Worm (Caenorhabditis elegans) whole organism, young adult: ENCODE data around the gene Y41E3.1.

Experiments
- B0336.3 ChIP-seq: fragments of 200-800 bp; sonication (Bioruptor generic); IDR thresholded peaks from 2 replicates; pipeline ENCODE4 v1.3.6; 2022; ENCODE audit warnings: missing genetic modification characterization, missing compliant biosample characterization
- F23B12.7 ChIP-seq: sonication (generic microtip); optimal IDR thresholded peaks from 2 replicates; lab custom pipeline; 2017; ENCODE audit warnings: missing genetic modification characterization, mild to moderate bottlenecking, missing compliant biosample characterization, antibody characterized with exemption, moderate library complexity; ENCODE audit not compliant: insufficient read depth
- F33H1.4 ChIP-seq: fragments of 200-800 bp; sonication (Bioruptor generic); IDR thresholded peaks from 2 replicates; pipeline ENCODE4 v1.3.6; 2022; ENCODE audit warnings: missing genetic modification reagents, missing genetic modification characterization, missing compliant biosample characterization
- F39B2.1 ChIP-seq: fragments of 200-800 bp; sonication (Bioruptor generic); IDR thresholded peaks from 2 replicates; pipeline ENCODE4 v1.3.6; 2022; ENCODE audit warnings: missing genetic modification reagents, missing genetic modification characterization, missing compliant biosample characterization
- ama-1 ChIP-seq, 3 experiments: fragments of 150-350 bp in 1 of 3; sonication (generic microtip) in 2 of 3; optimal IDR thresholded peaks; 2 replicates each; lab custom pipeline; 2014 to 2018; ENCODE audit warnings: missing biosample characterization in 2 of 3, missing genetic modification characterization in 2 of 3, missing genetic modification reagents in 2 of 3
- aptf-2 ChIP-seq: fragments of 200-800 bp; sonication (Bioruptor generic); conservative IDR thresholded peaks from 2 replicates; pipeline ENCODE4 v1.3.6; 2022; ENCODE audit warnings: missing genetic modification reagents, missing genetic modification characterization, missing compliant biosample characterization
- aptf-3 ChIP-seq: fragments of 200-800 bp; sonication (Bioruptor generic); IDR thresholded peaks from 2 replicates; pipeline ENCODE4 v1.3.6; 2022; ENCODE audit warnings: missing genetic modification characterization, missing compliant biosample characterization
- athp-1 ChIP-seq: sonication (generic microtip); optimal IDR thresholded peaks from 2 replicates; lab custom pipeline; 2017; ENCODE audit warnings: mild to moderate bottlenecking, missing genetic modification characterization, missing compliant biosample characterization
- attf-6 ChIP-seq: fragments of 200-800 bp; sonication (Bioruptor generic); IDR thresholded peaks from 2 replicates; pipeline ENCODE4 v1.3.6; 2022; ENCODE audit warnings: missing genetic modification reagents, missing genetic modification characterization, missing compliant biosample characterization
- ceh-40 ChIP-seq: fragments of 200-800 bp; sonication (Bioruptor generic); IDR thresholded peaks from 2 replicates; pipeline ENCODE4 v1.3.6; 2022; ENCODE audit warnings: missing genetic modification characterization, missing compliant biosample characterization
- die-1 ChIP-seq: sonication (generic microtip); optimal IDR thresholded peaks from 2 replicates; lab custom pipeline; 2016; ENCODE audit warnings: missing genotype, mild to moderate bottlenecking, missing genetic modification characterization, missing compliant biosample characterization
- dox-1 ChIP-seq: fragments of 200-800 bp; sonication (Bioruptor generic); IDR thresholded peaks from 2 replicates; pipeline ENCODE4 v1.3.6; 2022; ENCODE audit warnings: missing genetic modification reagents, missing genetic modification characterization, missing compliant biosample characterization
- efl-1 ChIP-seq: fragments of 150-350 bp; optimal IDR thresholded peaks from 2 replicates; lab custom pipeline; 2014; ENCODE audit warnings: missing biosample characterization, missing genetic modification reagents, missing genetic modification characterization
- egl-18 ChIP-seq: fragments of 200-800 bp; sonication (Bioruptor generic); IDR thresholded peaks from 2 replicates; pipeline ENCODE4 v1.3.6; 2022; ENCODE audit warnings: missing genetic modification reagents, missing genetic modification characterization, missing compliant biosample characterization
- hlh-12 ChIP-seq: sonication (generic microtip); optimal IDR thresholded peaks from 2 replicates; lab custom pipeline; 2016; ENCODE audit warnings: missing genetic modification characterization, missing compliant biosample characterization
- hmg-1.2 ChIP-seq: fragments of 200-800 bp; sonication (Bioruptor generic); IDR thresholded peaks from 2 replicates; pipeline ENCODE4 v1.3.6; 2022; ENCODE audit warnings: missing genetic modification reagents, missing genetic modification characterization, missing compliant biosample characterization
- hmg-20 ChIP-seq: fragments of 200-800 bp; sonication (Bioruptor generic); IDR thresholded peaks from 2 replicates; pipeline ENCODE4 v1.3.6; 2022; ENCODE audit warnings: missing genetic modification reagents, missing genetic modification characterization, missing compliant biosample characterization
- lin-35 ChIP-seq, 3 experiments: fragments of 150-350 bp in 2 of 3; sonication (generic microtip) in 1 of 3; optimal IDR thresholded peaks; 2 replicates each; lab custom pipeline; 2014 to 2018; ENCODE audit warnings: missing biosample characterization in 3 of 3, missing genetic modification characterization in 3 of 3, missing genetic modification reagents in 3 of 3
- lin-54 ChIP-seq: fragments of 200-800 bp; sonication (Bioruptor generic); optimal IDR thresholded peaks from 2 replicates; lab custom pipeline; 2018; ENCODE audit warnings: mild to moderate bottlenecking, missing genetic modification characterization, missing compliant biosample characterization
- lsl-1 ChIP-seq: fragments of 200-800 bp; sonication (Bioruptor generic); optimal IDR thresholded peaks from 2 replicates; lab custom pipeline; 2018; ENCODE audit warnings: mild to moderate bottlenecking, missing genetic modification characterization, moderate library complexity, missing compliant biosample characterization
- lsy-27 ChIP-seq: sonication (generic microtip); optimal IDR thresholded peaks from 2 replicates; lab custom pipeline; 2017; ENCODE audit warnings: missing genetic modification characterization, mild to moderate bottlenecking, missing compliant biosample characterization, antibody characterized with exemption, missing genotype, borderline replicate concordance; ENCODE audit not compliant: insufficient read depth
- madf-10 ChIP-seq: sonication (generic microtip); optimal IDR thresholded peaks from 2 replicates; lab custom pipeline; 2016; ENCODE audit warnings: mild to moderate bottlenecking, missing genetic modification characterization, missing compliant biosample characterization
- nfya-1 ChIP-seq: sonication (generic microtip); optimal IDR thresholded peaks from 2 replicates; lab custom pipeline; 2017; ENCODE audit warnings: antibody characterized with exemption, missing compliant biosample characterization, missing genetic modification characterization, borderline replicate concordance; ENCODE audit not compliant: insufficient read depth
- nhr-27 ChIP-seq: fragments of 200-800 bp; sonication (Bioruptor generic); optimal IDR thresholded peaks from 2 replicates; lab custom pipeline; 2018; ENCODE audit warnings: mild to moderate bottlenecking, missing genetic modification characterization, moderate library complexity, missing compliant biosample characterization
- nhr-80 ChIP-seq: sonication (generic microtip); optimal IDR thresholded peaks from 2 replicates; lab custom pipeline; 2016; ENCODE audit warnings: missing genetic modification characterization, missing compliant biosample characterization
- nhr-90 ChIP-seq: sonication (generic microtip); optimal IDR thresholded peaks from 2 replicates; lab custom pipeline; 2016; ENCODE audit warnings: missing genotype, mild to moderate bottlenecking, missing genetic modification characterization, missing compliant biosample characterization
- snpc-1.1 ChIP-seq: sonication (generic microtip); optimal IDR thresholded peaks from 2 replicates; lab custom pipeline; 2017; ENCODE audit warnings: missing genetic modification characterization, mild to moderate bottlenecking, missing compliant biosample characterization, antibody characterized with exemption, moderate library complexity, missing genotype, missing genetic modification reagents; ENCODE audit not compliant: insufficient read depth
- snpc-1.3 ChIP-seq: sonication (generic microtip); optimal IDR thresholded peaks from 2 replicates; lab custom pipeline; 2017; ENCODE audit warnings: missing genetic modification characterization, mild to moderate bottlenecking, missing compliant biosample characterization, antibody characterized with exemption, moderate library complexity, missing genotype, missing genetic modification reagents; ENCODE audit not compliant: insufficient read depth
- snpc-3.4 ChIP-seq: sonication (generic microtip); optimal IDR thresholded peaks from 2 replicates; lab custom pipeline; 2017; ENCODE audit warnings: missing genetic modification characterization, mild to moderate bottlenecking, missing compliant biosample characterization, antibody characterized with exemption, moderate library complexity, missing genotype, missing genetic modification reagents
- snpc-4 ChIP-seq, 5 experiments: fragments of 150-350 bp in 1 of 5; sonication (generic microtip) in 4 of 5; optimal IDR thresholded peaks; 2 replicates each; lab custom pipeline; 2014 to 2018; ENCODE audit warnings: missing genetic modification characterization in 5 of 5, missing biosample characterization in 3 of 5, antibody characterized with exemption in 2 of 5, mild to moderate bottlenecking in 2 of 5, missing compliant biosample characterization in 2 of 5, missing genotype in 2 of 5, moderate library complexity in 2 of 5, missing genetic modification reagents in 1 of 5
- tbp1 ChIP-seq: fragments of 200-800 bp; sonication (Bioruptor generic); optimal IDR thresholded peaks from 2 replicates; lab custom pipeline; 2018; ENCODE audit warnings: mild to moderate bottlenecking, missing genetic modification characterization, missing compliant biosample characterization
- tbx-9 ChIP-seq: sonication (generic microtip); optimal IDR thresholded peaks from 2 replicates; lab custom pipeline; 2016; ENCODE audit warnings: borderline replicate concordance, missing genetic modification characterization, inconsistent platforms, missing compliant biosample characterization
- tlf-1 ChIP-seq: fragments of 200-800 bp; sonication (Bioruptor generic); optimal IDR thresholded peaks from 2 replicates; lab custom pipeline; 2018; ENCODE audit warnings: mild to moderate bottlenecking, missing genetic modification characterization, missing compliant biosample characterization
- unc-130 ChIP-seq: sonication (generic microtip); optimal IDR thresholded peaks from 2 replicates; lab custom pipeline; 2016; ENCODE audit warnings: missing genetic modification reagents, missing genetic modification characterization, missing compliant biosample characterization
- xnd-1 ChIP-seq: sonication (generic microtip); optimal IDR thresholded peaks from 2 replicates; lab custom pipeline; 2016; ENCODE audit warnings: missing genotype, missing genetic modification reagents, missing genetic modification characterization, missing compliant biosample characterization
- ztf-18 ChIP-seq: sonication (generic microtip); optimal IDR thresholded peaks from 2 replicates; lab custom pipeline; 2016; ENCODE audit warnings: missing genotype, mild to moderate bottlenecking, missing genetic modification characterization, missing compliant biosample characterization
- ztf-25 ChIP-seq: fragments of 200-800 bp; sonication (Bioruptor generic); IDR thresholded peaks from 2 replicates; pipeline ENCODE4 v1.3.6; 2022; ENCODE audit warnings: missing genetic modification reagents, missing genetic modification characterization, missing compliant biosample characterization
- ztf-28 ChIP-seq: fragments of 200-800 bp; sonication (Bioruptor generic); IDR thresholded peaks from 2 replicates; pipeline ENCODE4 v1.3.6; 2022; ENCODE audit warnings: missing genetic modification reagents, missing genetic modification characterization, missing compliant biosample characterization

The Y41E3.1 gene

ce11 chrIV:14956693-14957281, 1.9 kb downstream of the Y41E3.1 start (continued):
- TF ChIP-seq F23B12.7 (tag; lab: Kevin White, UChicago) (peak; percentile 49), snpc-1.1 (tag; lab: Kevin White, UChicago) (peak; percentile 49), ztf-25 (GFP tag; lab: Robert Waterston, UW) (no peak), lin-54 (GFP tag; lab: Kevin White, UChicago) (peak; percentile 49), F39B2.1 (no peak), lin-35 (GFP tag; optimal IDR thresholded peaks at IDR 0.05; lab: Kevin White, UChicago) (no peak), ama-1 (optimal IDR thresholded peaks at IDR 0.05; lab: Kevin White, UChicago) (no peak), ama-1 (GFP tag; optimal IDR thresholded peaks at IDR 0.05; lab: Kevin White, UChicago) (peak in 1 of 2 experiments; percentile 20), ceh-40 (GFP tag; lab: Robert Waterston, UW) (no peak), die-1 (tag; lab: Kevin White, UChicago) (no peak), snpc-4 (GFP tag; optimal IDR thresholded peaks at IDR 0.05; lab: Kevin White, UChicago) (peak; percentile 83), snpc-4 (tag; optimal IDR thresholded peaks at IDR 0.05; lab: Kevin White, UChicago) (peak; percentile 56 to 95 (median 86)), snpc-3.4 (tag; lab: Kevin White, UChicago) (peak; percentile 15), aptf-3 (GFP tag; lab: Robert Waterston, UW) (no peak), tlf-1 (GFP tag; lab: Kevin White, UChicago) (no peak), hmg-1.2 (peak; percentile 26; the same call in 1 of the 2 replicates), ztf-28 (no peak), tbx-9 (tag; lab: Kevin White, UChicago) (no peak), aptf-2 (no peak), tbp1 (GFP tag; lab: Kevin White, UChicago) (peak; percentile 65), xnd-1 (tag; lab: Kevin White, UChicago) (peak; percentile 5), attf-6 (peak; percentile 98), lsy-27 (tag; lab: Kevin White, UChicago) (no peak), unc-130 (GFP tag; lab: Kevin White, UChicago) (peak; percentile 22), dox-1 (GFP tag; lab: Robert Waterston, UW) (peak; percentile 61; the same call in 1 of the 2 replicates), egl-18 (no peak), snpc-1.3 (tag; lab: Kevin White, UChicago) (peak; percentile 63), hmg-20 (no peak)
- TF ChIP-seq, all 124 proteins: peak for 27

- TF ChIP-seq nfya-1 = no peak
- TF ChIP-seq snpc-4 (GFP tag; optimal IDR thresholded peaks at IDR 0.05; lab: Kevin White, UChicago) = peak; percentile 57
- TF ChIP-seq snpc-4 (tag; optimal IDR thresholded peaks at IDR 0.05; lab: Kevin White, UChicago) = peak in 1 of 4 experiments; percentile 78
- TF ChIP-seq nhr-27 (tag; lab: Kevin White, UChicago) = no peak
- TF ChIP-seq nhr-90 (tag; lab: Kevin White, UChicago) = no peak
- TF ChIP-seq ztf-18 (tag; lab: Kevin White, UChicago) = no peak
- TF ChIP-seq F33H1.4 = peak; percentile 42
- TF ChIP-seq nhr-80 (tag; lab: Kevin White, UChicago) = no peak
- no peak for TF ChIP-seq madf-10 (tag; lab: Kevin White, UChicago)
- TF ChIP-seq athp-1 (tag; lab: Kevin White, UChicago) = no peak
- no peak for TF ChIP-seq tbp1 (GFP tag; lab: Kevin White, UChicago)
- peak; percentile 3 for TF ChIP-seq efl-1 (GFP tag; lab: Kevin White, UChicago)
- TF ChIP-seq B0336.3 = no peak
- no peak for TF ChIP-seq hmg-1.2
- TF ChIP-seq lsl-1 (GFP tag; lab: Kevin White, UChicago) = no peak
- no peak for TF ChIP-seq hlh-12
Observed at ce11 chrIV:14954842-14955241, 3.8 kb downstream of the Y41E3.1 start.
